Fruit fly (Drosophila melanogaster): ENCODE measurements around the gene Remo.

Gene Remo

DNA sequence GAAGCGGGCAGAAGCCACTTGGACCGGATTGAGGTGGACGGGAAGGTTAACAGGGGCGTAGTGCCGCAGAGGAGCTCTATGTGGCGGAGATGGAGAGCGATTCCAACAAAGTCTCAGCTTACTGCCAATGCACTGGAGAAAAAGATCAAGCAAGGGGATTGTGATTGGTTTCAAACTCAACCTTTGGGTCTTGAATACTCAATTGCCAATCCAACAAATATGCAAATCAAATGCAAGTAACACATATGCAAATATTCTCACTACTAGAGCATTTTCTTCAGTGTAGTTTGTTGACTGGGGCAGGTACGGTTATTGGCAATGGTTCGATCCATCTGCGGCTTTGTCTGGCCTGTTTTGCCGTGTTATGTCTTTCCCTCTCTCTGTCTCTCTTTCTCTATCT is 36.5 kb upstream of the Remo start (continued):
- TF ChIP-seq E2f1 (GFP tag; IDR thresholded peaks at IDR 0.05): peak; percentile 73
- no peak for TF ChIP-seq fru (optimal IDR thresholded peaks at IDR 0.05)
- TF ChIP-seq CG33557 (GFP tag; optimal IDR thresholded peaks at IDR 0.05): no peak
- TF ChIP-seq CG6813 (GFP tag; optimal IDR thresholded peaks at IDR 0.05): peak; percentile 67
- peak; percentile 81 for TF ChIP-seq H15 (GFP tag; IDR thresholded peaks at IDR 0.05)
- TF ChIP-seq repo (GFP tag; optimal IDR thresholded peaks at IDR 0.05): peak; percentile 58
- no peak for TF ChIP-seq CG34224 (GFP tag; IDR thresholded peaks at IDR 0.05; ENCODE audit: partially characterized antibody)
- peak; percentile 51 for TF ChIP-seq CG31365 (tag; optimal IDR thresholded peaks at IDR 0.05)
- peak; percentile 88 for TF ChIP-seq ATbp (GFP tag; optimal IDR thresholded peaks at IDR 0.05)
- no peak for TF ChIP-seq Dp (GFP tag; optimal IDR thresholded peaks at IDR 0.05)
- TF ChIP-seq nau (GFP tag; optimal IDR thresholded peaks at IDR 0.05): peak; percentile 58
- TF ChIP-seq Xrp1 (GFP tag; IDR thresholded peaks at IDR 0.05): peak; percentile 81
- peak; percentile 38 for TF ChIP-seq gcm (GFP tag; optimal IDR thresholded peaks at IDR 0.05)
- peak; percentile 55 for TF ChIP-seq CG3847 (GFP tag; IDR thresholded peaks at IDR 0.05)
- TF ChIP-seq CG9727 (GFP tag; optimal IDR thresholded peaks at IDR 0.05): peak; percentile 75
- no peak for TF ChIP-seq Tbp (GFP tag; optimal IDR thresholded peaks at IDR 0.05)
- TF ChIP-seq CG18599 (GFP tag; optimal IDR thresholded peaks at IDR 0.05): peak; percentile 86
- peak; percentile 77 for TF ChIP-seq Xbp1 (GFP tag; optimal IDR thresholded peaks at IDR 0.05)
- TF ChIP-seq E2f2 (GFP tag; IDR thresholded peaks at IDR 0.05): peak; percentile 53
- peak; percentile 69 for TF ChIP-seq ewg (GFP tag; optimal IDR thresholded peaks at IDR 0.05)
- peak; percentile 59 for TF ChIP-seq CG4707 (GFP tag; optimal IDR thresholded peaks at IDR 0.05)
- no peak for TF ChIP-seq psq (GFP tag; optimal IDR thresholded peaks at IDR 0.05)
- no peak for TF ChIP-seq D (optimal IDR thresholded peaks at IDR 0.05)
- TF ChIP-seq D (GFP tag; optimal IDR thresholded peaks at IDR 0.05): peak; percentile 66
- TF ChIP-seq CG11695 (GFP tag; IDR thresholded peaks at IDR 0.05): peak; percentile 61
- peak; percentile 62 for TF ChIP-seq CrebB (tag; optimal IDR thresholded peaks at IDR 0.05)
- peak; percentile 93 for TF ChIP-seq ci (GFP tag; IDR thresholded peaks at IDR 0.05)
- peak; percentile 83 for TF ChIP-seq slbo (GFP tag; IDR thresholded peaks at IDR 0.05)
- TF ChIP-seq bbx (GFP tag; IDR thresholded peaks at IDR 0.05; ENCODE audit: partially characterized antibody): no peak
- peak; percentile 30 for TF ChIP-seq NC2α (GFP tag; optimal IDR thresholded peaks at IDR 0.05)
- no peak for TF ChIP-seq Sry-β (GFP tag; optimal IDR thresholded peaks at IDR 0.05)
- TF ChIP-seq CG10543 (GFP tag; optimal IDR thresholded peaks at IDR 0.05): no peak
- TF ChIP-seq CG17829 (tag; optimal IDR thresholded peaks at IDR 0.05): peak; percentile 60
- TF ChIP-seq Hmx (GFP tag; optimal IDR thresholded peaks at IDR 0.05): peak; percentile 66
- no peak for TF ChIP-seq trem (tag; optimal IDR thresholded peaks at IDR 0.05)
- TF ChIP-seq CG30020 (tag; optimal IDR thresholded peaks at IDR 0.05): peak; percentile 1
- TF ChIP-seq cwo (GFP tag; optimal IDR thresholded peaks at IDR 0.05): peak; percentile 67
- TF ChIP-seq crol (GFP tag; IDR thresholded peaks at IDR 0.05): 0 out of 2 replicates have a peak, but pooled peaks have one; percentile 10
- 0 out of 2 replicates have a peak, but pooled peaks have one; percentile 51 for TF ChIP-seq toy (GFP tag; IDR thresholded peaks at IDR 0.05)
- peak; percentile 26 for TF ChIP-seq D19B (GFP tag; optimal IDR thresholded peaks at IDR 0.05)
- TF ChIP-seq Dek (tag; optimal IDR thresholded peaks at IDR 0.05): peak; percentile 59
- peak; percentile 58 for TF ChIP-seq CG3407 (GFP tag; optimal IDR thresholded peaks at IDR 0.05)
- peak; percentile 83 for TF ChIP-seq CG10366 (GFP tag; IDR thresholded peaks at IDR 0.05)
- peak; percentile 66; the same call in 1 of the 3 replicates for TF ChIP-seq ken (GFP tag; IDR thresholded peaks at IDR 0.05)
- TF ChIP-seq CG17568 (GFP tag; optimal IDR thresholded peaks at IDR 0.05): peak; percentile 53
- peak; percentile 83 for TF ChIP-seq zfh2 (GFP tag; optimal IDR thresholded peaks at IDR 0.05)
- TF ChIP-seq tgo (GFP tag; IDR thresholded peaks at IDR 0.05): peak; percentile 77
- no peak for TF ChIP-seq knrl (GFP tag; IDR thresholded peaks at IDR 0.05; ENCODE audit: partially characterized antibody)
- no peak for TF ChIP-seq Lhr (GFP tag; optimal IDR thresholded peaks at IDR 0.05)
- no peak for TF ChIP-seq CG12299 (tag; optimal IDR thresholded peaks at IDR 0.05)
- TF ChIP-seq dmrt99B (tag; optimal IDR thresholded peaks at IDR 0.05): peak; percentile 86
